Worm (Caenorhabditis elegans): ENCODE measurements around the gene gpa-4.

gpa-4 gene

ce11 chrIV:393409-393930 is 8.0 kb upstream of the gpa-4 start, which contains the start of the genes T07A9.15 and nog-1:
TSS of gene T07A9.15 (minus strand) at chrIV:393546.
TSS of gene nog-1 (plus strand) at chrIV:393880.
- TF ChIP-seq unc-62 (GFP tag; optimal IDR thresholded peaks at IDR 0.05) = no peak

- no peak for TF ChIP-seq unc-62 (GFP tag; optimal IDR thresholded peaks at IDR 0.05)
Measured at ce11 chrIV:396373-396772, 5.1 kb upstream of the gpa-4 start, which contains the start of gene rrp-8. TSS of gene rrp-8 (plus strand) at chrIV:396545.

ce11 chrIV:408892-409291 is 7.4 kb downstream of the gpa-4 start:
- TF ChIP-seq unc-62 (GFP tag; optimal IDR thresholded peaks at IDR 0.05) = no peak

ce11 chrIV:409935-410334 is 8.4 kb downstream of the gpa-4 start, which contains the start of gene kgb-1:
TSS of gene kgb-1 (minus strand) at chrIV:410035.
- no peak for TF ChIP-seq unc-62 (GFP tag; optimal IDR thresholded peaks at IDR 0.05)

- no peak for TF ChIP-seq unc-62 (GFP tag; optimal IDR thresholded peaks at IDR 0.05)
Measured at ce11 chrIV:410420-410891, 9.0 kb downstream of the gpa-4 start, which contains the start of gene T07A9.12. TSS of gene T07A9.12 (plus strand) at chrIV:410867.

ce11 chrIV:419674-420073 is 18.2 kb downstream of the gpa-4 start, which contains the start of gene eri-1:
TSS of gene eri-1 (minus strand) at chrIV:419958.
- TF ChIP-seq unc-62 (GFP tag; optimal IDR thresholded peaks at IDR 0.05) = no peak

- no peak for TF ChIP-seq unc-62 (GFP tag; optimal IDR thresholded peaks at IDR 0.05)
Measured at ce11 chrIV:420686-421085, 19.2 kb downstream of the gpa-4 start.

ce11 chrIV:422112-422511 is 20.6 kb downstream of the gpa-4 start:
- TF ChIP-seq unc-62 (GFP tag; optimal IDR thresholded peaks at IDR 0.05) = no peak

- no peak for TF ChIP-seq unc-62 (GFP tag; optimal IDR thresholded peaks at IDR 0.05)
Measured at ce11 chrIV:425052-425451, 23.6 kb downstream of the gpa-4 start, which contains the start of gene daf-18. TSS of gene daf-18 (minus strand) at chrIV:425177.

- no peak for TF ChIP-seq unc-62 (GFP tag; optimal IDR thresholded peaks at IDR 0.05)
Measured at ce11 chrIV:425546-425945, 24.1 kb downstream of the gpa-4 start.

ce11 chrIV:425995-426394 is 24.5 kb downstream of the gpa-4 start, which contains the start of gene garr-1:
TSS of gene garr-1 (plus strand) at chrIV:426168.
- no peak for TF ChIP-seq unc-62 (GFP tag; optimal IDR thresholded peaks at IDR 0.05)

ce11 chrIV:426597-426996 is 25.1 kb downstream of the gpa-4 start:
- no peak for TF ChIP-seq unc-62 (GFP tag; optimal IDR thresholded peaks at IDR 0.05)

- no peak for TF ChIP-seq unc-62 (GFP tag; optimal IDR thresholded peaks at IDR 0.05)
Measured at ce11 chrIV:427100-427908, 25.8 kb downstream of the gpa-4 start.

- TF ChIP-seq unc-62 (GFP tag; optimal IDR thresholded peaks at IDR 0.05) = no peak
Measured at ce11 chrIV:428869-429268, 27.4 kb downstream of the gpa-4 start, which contains the start of gene Y66H1A.5. TSS of gene Y66H1A.5 (minus strand) at chrIV:429133.

- no peak for TF ChIP-seq unc-62 (GFP tag; optimal IDR thresholded peaks at IDR 0.05)
Measured at ce11 chrIV:438384-438783, 36.9 kb downstream of the gpa-4 start.

ce11 chrIV:440509-440908 is 39.0 kb downstream of the gpa-4 start, which contains the start of gene hum-8:
TSS of gene hum-8 (minus strand) at chrIV:440554.
- no peak for TF ChIP-seq unc-62 (GFP tag; optimal IDR thresholded peaks at IDR 0.05)

ce11 chrIV:443622-444021 is 42.1 kb downstream of the gpa-4 start, which contains the start of gene mrpl-55:
TSS of gene mrpl-55 (plus strand) at chrIV:443985.
- TF ChIP-seq unc-62 (GFP tag; optimal IDR thresholded peaks at IDR 0.05) = no peak
